Fruit fly (Drosophila melanogaster) whole organism, embryonic: ENCODE data around the gene CG9360.
A peak's percentile ranks its signal among the peaks of the same experiment; 100 is the strongest.

Source experiments
- CG10979 ChIP-seq: fragments of 200-800 bp; sonication (Bioruptor generic); optimal IDR thresholded peaks from 2 replicates; lab custom pipeline; 2018; ENCODE audit warnings: missing biosample characterization, mild to moderate bottlenecking, missing genetic modification characterization, moderate library complexity
- CG11560 ChIP-seq: fragments of 200-800 bp; sonication (Bioruptor generic); IDR thresholded peaks from 3 replicates; pipeline ENCODE4 v1.3.6; 2022; ENCODE audit warnings: missing biosample characterization, missing genetic modification characterization
- CG12299 ChIP-seq: fragments of 200-800 bp; sonication (Bioruptor generic); optimal IDR thresholded peaks from 2 replicates; lab custom pipeline; 2018; ENCODE audit warnings: missing biosample characterization, mild to moderate bottlenecking, missing genetic modification characterization
- CG14050 ChIP-seq: fragments of 200-800 bp; sonication (Bioruptor generic); IDR thresholded peaks from 3 replicates; pipeline ENCODE4 v1.3.6; 2022; ENCODE audit warnings: missing biosample characterization, missing genetic modification characterization
- CG14441 ChIP-seq: fragments of 200-800 bp; sonication (Bioruptor generic); IDR thresholded peaks from 2 replicates; pipeline ENCODE4 v1.3.6; 2022; ENCODE audit warnings: missing biosample characterization, missing genetic modification characterization
- CG15269 ChIP-seq: fragments of 200-800 bp; sonication (Bioruptor generic); optimal IDR thresholded peaks from 2 replicates; lab custom pipeline; 2018; ENCODE audit warnings: missing biosample characterization, mild to moderate bottlenecking, missing genetic modification characterization, moderate library complexity
- CG31441 ChIP-seq: fragments of 200-800 bp; sonication (Bioruptor generic); IDR thresholded peaks from 2 replicates; pipeline ENCODE4 v1.3.6; 2022; ENCODE audit warnings: missing biosample characterization, missing genetic modification characterization
- CG32772 ChIP-seq: fragments of 200-800 bp; sonication (Bioruptor generic); IDR thresholded peaks from 2 replicates; pipeline ENCODE4 v1.3.6; 2022; ENCODE audit warnings: missing biosample characterization, missing genetic modification characterization
- CG3838 ChIP-seq: fragments of 200-800 bp; sonication (Bioruptor generic); optimal IDR thresholded peaks from 3 replicates; lab custom pipeline; 2016; ENCODE audit warnings: missing biosample characterization, missing genetic modification characterization
- CG4360 ChIP-seq: fragments of 200-800 bp; sonication (Bioruptor generic); IDR thresholded peaks from 2 replicates; pipeline ENCODE4 v1.3.6; 2022; ENCODE audit warnings: missing biosample characterization, missing genetic modification characterization
- CG5180 ChIP-seq: fragments of 200-800 bp; sonication (Bioruptor generic); optimal IDR thresholded peaks from 3 replicates; lab custom pipeline; 2017; ENCODE audit warnings: missing biosample characterization, missing genetic modification characterization, mild to moderate bottlenecking, moderate library complexity, missing genetic modification reagents
- CG7786 ChIP-seq: fragments of 200-800 bp; sonication (Bioruptor generic); optimal IDR thresholded peaks from 2 replicates; lab custom pipeline; 2016; ENCODE audit warnings: missing biosample characterization, missing genetic modification characterization
- CG7928 ChIP-seq: fragments of 200-800 bp; sonication (Bioruptor generic); optimal IDR thresholded peaks from 2 replicates; lab custom pipeline; 2017; ENCODE audit warnings: missing biosample characterization, mild to moderate bottlenecking, missing genetic modification characterization
- CG8765 ChIP-seq: fragments of 200-800 bp; sonication (Bioruptor generic); IDR thresholded peaks from 2 replicates; pipeline ENCODE4 v1.3.6; 2022; ENCODE audit warnings: missing biosample characterization, missing genetic modification characterization
- CG9215 ChIP-seq: fragments of 200-800 bp; sonication (Bioruptor generic); IDR thresholded peaks from 2 replicates; pipeline ENCODE4 v1.3.6; 2022; ENCODE audit warnings: missing biosample characterization, missing genetic modification characterization
- CHES-1-like ChIP-seq: fragments of 200-800 bp; sonication (Bioruptor generic); optimal IDR thresholded peaks from 2 replicates; lab custom pipeline; 2016; ENCODE audit warnings: missing biosample characterization, missing genetic modification characterization
- CoRest ChIP-seq: fragments of 200-800 bp; sonication (Bioruptor generic); optimal IDR thresholded peaks from 3 replicates; lab custom pipeline; 2018; ENCODE audit warnings: missing biosample characterization, mild to moderate bottlenecking, missing genetic modification characterization, moderate library complexity
- Dp ChIP-seq: fragments of 200-800 bp; sonication (Bioruptor generic); optimal IDR thresholded peaks from 2 replicates; lab custom pipeline; 2018; ENCODE audit warnings: missing biosample characterization, mild to moderate bottlenecking, missing genetic modification characterization, moderate library complexity
- HHEX ChIP-seq: fragments of 200-800 bp; sonication (Bioruptor generic); optimal IDR thresholded peaks from 3 replicates; lab custom pipeline; 2017; ENCODE audit warnings: missing biosample characterization, mild to moderate bottlenecking, missing genetic modification characterization, missing genetic modification reagents
- HmgD ChIP-seq: fragments of 200-800 bp; sonication (Bioruptor generic); optimal IDR thresholded peaks from 3 replicates; lab custom pipeline; 2016; ENCODE audit warnings: missing biosample characterization, missing genetic modification characterization
- Hr3 ChIP-seq: fragments of 200-800 bp; sonication (Bioruptor generic); optimal IDR thresholded peaks from 3 replicates; lab custom pipeline; 2016; ENCODE audit warnings: missing biosample characterization, missing genetic modification characterization
- Hr78 ChIP-seq, 2 experiments: fragments of 200-800 bp in 1 of 2; fragments of >200 bp in 1 of 2; sonication (Bioruptor generic) in 1 of 2; optimal IDR thresholded peaks; 2 replicates each; lab custom pipeline; 2017 to 2019; ENCODE audit warnings: missing biosample characterization in 2 of 2, missing genetic modification characterization in 2 of 2, mild to moderate bottlenecking in 1 of 2, moderate library complexity in 1 of 2
- Oaz ChIP-seq: fragments of 200-800 bp; sonication (Bioruptor generic); IDR thresholded peaks from 2 replicates; pipeline ENCODE4 v1.3.6; 2022; ENCODE audit warnings: missing biosample characterization, missing genetic modification characterization
- Rfx ChIP-seq: fragments of 200-800 bp; sonication (Bioruptor generic); IDR thresholded peaks from 2 replicates; pipeline ENCODE4 v1.3.6; 2022; ENCODE audit warnings: missing biosample characterization, missing genetic modification characterization
- Six4 ChIP-seq: fragments of 200-800 bp; sonication (Bioruptor generic); optimal IDR thresholded peaks from 2 replicates; lab custom pipeline; 2016; ENCODE audit warnings: missing biosample characterization, missing genetic modification characterization
- Sry-β ChIP-seq: fragments of 200-800 bp; sonication (Bioruptor generic); optimal IDR thresholded peaks from 2 replicates; lab custom pipeline; 2018; ENCODE audit warnings: missing biosample characterization, mild to moderate bottlenecking, missing genetic modification characterization, moderate library complexity
- Ssrp ChIP-seq: fragments of 200-800 bp; sonication (Bioruptor generic); optimal IDR thresholded peaks from 2 replicates; lab custom pipeline; 2018; ENCODE audit warnings: missing biosample characterization, mild to moderate bottlenecking, missing genetic modification characterization, moderate library complexity
- bbx ChIP-seq: fragments of 200-800 bp; sonication (Bioruptor generic); IDR thresholded peaks from 2 replicates; pipeline ENCODE4 v1.3.6; 2022; ENCODE audit warnings: missing biosample characterization, missing genetic modification characterization; ENCODE audit not compliant: partially characterized antibody
- ci ChIP-seq: fragments of 200-800 bp; sonication (Bioruptor generic); IDR thresholded peaks from 3 replicates; pipeline ENCODE4 v1.3.6; 2022; ENCODE audit warnings: missing biosample characterization, missing genetic modification characterization
- dimm ChIP-seq: fragments of 200-800 bp; sonication (Bioruptor generic); IDR thresholded peaks from 2 replicates; pipeline ENCODE4 v1.3.6; 2022; ENCODE audit warnings: missing biosample characterization, missing genetic modification characterization
- ems ChIP-seq: fragments of 200-800 bp; sonication (Bioruptor generic); optimal IDR thresholded peaks from 3 replicates; lab custom pipeline; 2016; ENCODE audit warnings: missing biosample characterization, missing genetic modification characterization
- esg ChIP-seq: fragments of 200-800 bp; sonication (Bioruptor generic); conservative IDR thresholded peaks from 2 replicates; pipeline ENCODE4 v1.3.6; 2022; ENCODE audit warnings: missing biosample characterization, missing genetic modification characterization
- eyg ChIP-seq: fragments of 200-800 bp; sonication (Bioruptor generic); optimal IDR thresholded peaks from 3 replicates; lab custom pipeline; 2016; ENCODE audit warnings: missing biosample characterization, missing genetic modification characterization
- fd102C ChIP-seq: fragments of 200-800 bp; sonication (Bioruptor generic); optimal IDR thresholded peaks from 2 replicates; lab custom pipeline; 2018; ENCODE audit warnings: missing biosample characterization, mild to moderate bottlenecking, missing genetic modification characterization, moderate library complexity
- fru ChIP-seq: fragments of >200 bp; optimal IDR thresholded peaks from 2 replicates; lab custom pipeline; 2017
- gcm2 ChIP-seq: fragments of 200-800 bp; sonication (Bioruptor generic); optimal IDR thresholded peaks from 2 replicates; lab custom pipeline; 2016; ENCODE audit warnings: missing biosample characterization, missing genetic modification characterization
- grau ChIP-seq: fragments of 200-800 bp; optimal IDR thresholded peaks from 3 replicates; lab custom pipeline; 2019; ENCODE audit warnings: missing biosample characterization, mild to moderate bottlenecking, missing genetic modification characterization, moderate library complexity
- grn ChIP-seq: fragments of 200-800 bp; sonication (Bioruptor generic); optimal IDR thresholded peaks from 3 replicates; lab custom pipeline; 2017; ENCODE audit warnings: missing biosample characterization, missing genetic modification characterization
- hth ChIP-seq: fragments of >200 bp; optimal IDR thresholded peaks from 2 replicates; lab custom pipeline; 2017; ENCODE audit warnings: inconsistent platforms
- jigr1 ChIP-seq: fragments of 200-800 bp; sonication (Bioruptor generic); IDR thresholded peaks from 3 replicates; pipeline ENCODE4 v1.3.6; 2022; ENCODE audit warnings: missing biosample characterization, missing genetic modification characterization
- jing ChIP-seq: fragments of 200-800 bp; sonication (Bioruptor generic); optimal IDR thresholded peaks from 2 replicates; lab custom pipeline; 2018; ENCODE audit warnings: missing biosample characterization, mild to moderate bottlenecking, missing genetic modification characterization
- lbe ChIP-seq: fragments of 200-800 bp; sonication (Bioruptor generic); optimal IDR thresholded peaks from 2 replicates; lab custom pipeline; 2016; ENCODE audit warnings: missing biosample characterization, mild to moderate bottlenecking, missing genetic modification characterization
- pan ChIP-seq, 4 experiments: fragments of >200 bp in 3 of 4; fragments of 200-800 bp in 1 of 4; sonication (Bioruptor generic) in 1 of 4; optimal IDR thresholded peaks in 3 of 4; IDR thresholded peaks in 1 of 4; 2 replicates each; pipeline versions ENCODE4 v1.3.6 to Lab custom; 2017 to 2022; ENCODE audit warnings: missing biosample characterization in 2 of 4, missing genetic modification characterization in 2 of 4, mixed read lengths in 1 of 4
- sc ChIP-seq, 3 experiments: fragments of >200 bp in 2 of 3; fragments of 200-800 bp in 1 of 3; sonication (Bioruptor generic) in 1 of 3; optimal IDR thresholded peaks; 2 replicates in 2 of 3; 3 replicates in 1 of 3; lab custom pipeline; 2017; ENCODE audit warnings: mild to moderate bottlenecking in 1 of 3, missing biosample characterization in 1 of 3, missing genetic modification characterization in 1 of 3, missing genetic modification reagents in 1 of 3
- sens-2 ChIP-seq: fragments of 200-800 bp; sonication (Bioruptor generic); IDR thresholded peaks from 2 replicates; pipeline ENCODE4 v1.3.6; 2022; ENCODE audit warnings: missing biosample characterization, missing genetic modification characterization
- slou ChIP-seq: fragments of 200-800 bp; sonication (Bioruptor generic); optimal IDR thresholded peaks from 3 replicates; lab custom pipeline; 2016; ENCODE audit warnings: missing biosample characterization, missing genetic modification characterization
- stc ChIP-seq: fragments of 200-800 bp; sonication (Bioruptor generic); IDR thresholded peaks from 2 replicates; pipeline ENCODE4 v1.3.6; 2022; ENCODE audit warnings: missing biosample characterization, missing genetic modification characterization
- tgo ChIP-seq: fragments of 200-800 bp; sonication (Bioruptor generic); IDR thresholded peaks from 3 replicates; pipeline ENCODE4 v1.3.6; 2022; ENCODE audit warnings: missing biosample characterization, missing genetic modification characterization
- trem ChIP-seq: fragments of 200-800 bp; optimal IDR thresholded peaks from 3 replicates; lab custom pipeline; 2019; ENCODE audit warnings: missing biosample characterization, mild to moderate bottlenecking, missing genetic modification characterization, moderate library complexity
- zfh1 ChIP-seq: fragments of 200-800 bp; sonication (Bioruptor generic); IDR thresholded peaks from 3 replicates; pipeline ENCODE4 v1.3.6; 2022; ENCODE audit warnings: missing biosample characterization, missing genetic modification characterization

Gene CG9360

DNA sequence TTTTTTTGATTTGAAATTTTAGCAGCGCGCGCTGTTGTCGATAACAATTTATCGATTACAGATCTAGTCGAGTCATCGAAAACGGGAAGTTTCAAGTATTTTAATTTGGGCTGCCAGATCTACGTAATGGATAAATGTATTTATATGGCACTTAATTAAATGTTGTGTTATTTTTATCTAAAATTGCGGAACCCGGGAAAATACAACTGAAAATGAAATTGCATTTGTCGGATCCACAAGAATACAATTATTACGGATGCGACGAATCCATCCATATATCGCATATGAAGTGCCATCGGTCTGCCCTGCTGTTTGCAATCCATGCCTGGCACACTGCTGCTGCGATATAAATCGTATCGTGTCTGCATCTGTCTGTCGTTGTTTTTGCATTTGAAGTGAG is 44.3 kb downstream of the CG9360 start, which contains the start of gene Tango10 (continued):
- TF ChIP-seq sc (optimal IDR thresholded peaks at IDR 0.05; lab: Kevin White, UChicago) (no peak), sc (GFP tag; optimal IDR thresholded peaks at IDR 0.05; lab: Kevin White, UChicago) (no peak), CG32772 (GFP tag; lab: Robert Waterston, UW) (peak; percentile 43; the same call in 1 of the 2 replicates), Hr78 (GFP tag; optimal IDR thresholded peaks at IDR 0.05; lab: Kevin White, UChicago) (no peak), pan (optimal IDR thresholded peaks at IDR 0.05; lab: Kevin White, UChicago) (no peak), pan (GFP tag; optimal IDR thresholded peaks at IDR 0.05 in 1 of 2, IDR thresholded peaks at IDR 0.05 in 1 of 2) (peak in 1 of 2 experiments; percentile 29), CG14050 (GFP tag; lab: Robert Waterston, UW) (0 out of 3 replicates have a peak, but pooled peaks have one; percentile 11), gcm2 (GFP tag; lab: Kevin White, UChicago) (peak; percentile 21), dimm (GFP tag; lab: Robert Waterston, UW) (no peak), CG11560 (tag; lab: Robert Waterston, UW) (no peak), Rfx (GFP tag; lab: Robert Waterston, UW) (peak; percentile 57; the same call in 1 of the 2 replicates), fru (no peak), trem (peak; percentile 64), CG15269 (tag; lab: Kevin White, UChicago) (peak; percentile 48), CG9215 (no peak), CG7786 (GFP tag; lab: Kevin White, UChicago) (peak; percentile 52), CG14441 (GFP tag; lab: Robert Waterston, UW) (peak; percentile 34; the same call in 1 of the 2 replicates), CG3838 (no peak), CG31441 (GFP tag; lab: Robert Waterston, UW) (no peak; the same call in 1 of the 2 replicates), grn (GFP tag; lab: Kevin White, UChicago) (peak; percentile 28), Ssrp (peak; percentile 48), HHEX (GFP tag; lab: Kevin White, UChicago) (no peak), CG5180 (GFP tag; lab: Kevin White, UChicago) (no peak), hth (lab: Kevin White, UChicago) (no peak), fd102C (no peak), Six4 (GFP tag; lab: Kevin White, UChicago) (no peak), CG7928 (peak; percentile 76), HmgD (GFP tag; lab: Kevin White, UChicago) (peak; percentile 22), slou (peak; percentile 4), CG8765 (peak; percentile 22; the same call in 1 of the 2 replicates), ci (GFP tag; lab: Robert Waterston, UW) (peak; percentile 61; the same call in 2 of the 3 replicates), CHES-1-like (GFP tag; lab: Kevin White, UChicago) (no peak), Sry-β (GFP tag; lab: Kevin White, UChicago) (no peak), sens-2 (GFP tag; lab: Robert Waterston, UW) (no peak), lbe (GFP tag; lab: Kevin White, UChicago) (peak; percentile 18), tgo (GFP tag; lab: Robert Waterston, UW) (peak; percentile 37; the same call in 2 of the 3 replicates), stc (no peak), CoRest (tag; lab: Kevin White, UChicago) (peak; percentile 61), jigr1 (GFP tag; lab: Robert Waterston, UW) (no peak), CG10979 (peak; percentile 63), zfh1 (GFP tag; lab: Robert Waterston, UW) (0 out of 3 replicates have a peak, but pooled peaks have one; percentile 16), esg (GFP tag; lab: Robert Waterston, UW) (peak; percentile 52; the same call in 1 of the 2 replicates), CG4360 (GFP tag; lab: Robert Waterston, UW) (no peak), ems (GFP tag; lab: Kevin White, UChicago) (no peak), CG12299 (tag; lab: Kevin White, UChicago) (no peak), grau (tag; lab: Kevin White, UChicago) (peak; percentile 57), jing (no peak), Hr3 (peak; percentile 42), Dp (GFP tag; lab: Kevin White, UChicago) (peak; percentile 87), eyg (peak; percentile 5), bbx (no peak; the same call in 1 of the 2 replicates), Oaz (GFP tag; lab: Robert Waterston, UW) (0 out of 2 replicates have a peak, but pooled peaks have one; percentile 13)
